Fruit fly (Drosophila melanogaster): Measurements from ENCODE around the gene ck.

The ck gene

dm6 chr2L:15057225-15058117 is at the start of gene ck:
Gene ck, minus strand, starts transcription at chr2L:15057862.
- no peak for TF ChIP-seq Pif1A (GFP tag; optimal IDR thresholded peaks at IDR 0.05)
- no peak for TF ChIP-seq CG4496 (GFP tag; IDR thresholded peaks at IDR 0.05)
- no peak for TF ChIP-seq Snoo (tag; optimal IDR thresholded peaks at IDR 0.05)
- no peak for TF ChIP-seq CG13204 (GFP tag; optimal IDR thresholded peaks at IDR 0.05)
- no peak for TF ChIP-seq D1 (tag; optimal IDR thresholded peaks at IDR 0.05)
- peak; percentile 93 for TF ChIP-seq EcR (GFP tag; optimal IDR thresholded peaks at IDR 0.05)
- no peak for TF ChIP-seq CG34367 (tag; optimal IDR thresholded peaks at IDR 0.05)
- TF ChIP-seq gl (tag; optimal IDR thresholded peaks at IDR 0.05), result no peak
- no peak for TF ChIP-seq fd96Ca (GFP tag; IDR thresholded peaks at IDR 0.05)
- no peak for TF ChIP-seq CG14655 (GFP tag; optimal IDR thresholded peaks at IDR 0.05)
- TF ChIP-seq CG9948 (tag; optimal IDR thresholded peaks at IDR 0.05), result no peak
- TF ChIP-seq CG17806 (tag; optimal IDR thresholded peaks at IDR 0.05), result no peak
- no peak for TF ChIP-seq CG8159 (tag; optimal IDR thresholded peaks at IDR 0.05)
- TF ChIP-seq Ets98B (GFP tag; IDR thresholded peaks at IDR 0.05), result peak; percentile 14; the same call in 1 of the 2 replicates
- no peak; the same call in 1 of the 2 replicates for TF ChIP-seq CG12605 (GFP tag; IDR thresholded peaks at IDR 0.05)
- TF ChIP-seq CG15710 (tag; optimal IDR thresholded peaks at IDR 0.05), result no peak

- TF ChIP-seq CG12605 (GFP tag; IDR thresholded peaks at IDR 0.05), result no peak
- TF ChIP-seq Snoo (tag; optimal IDR thresholded peaks at IDR 0.05), result no peak
- no peak for TF ChIP-seq D1 (tag; optimal IDR thresholded peaks at IDR 0.05)
- TF ChIP-seq CG15710 (tag; optimal IDR thresholded peaks at IDR 0.05), result no peak
- no peak for TF ChIP-seq CG14655 (GFP tag; optimal IDR thresholded peaks at IDR 0.05)
- TF ChIP-seq CG32121 (GFP tag; IDR thresholded peaks at IDR 0.05), result no peak
- no peak for TF ChIP-seq CG8301 (tag; optimal IDR thresholded peaks at IDR 0.05)
- TF ChIP-seq CG10348 (GFP tag; IDR thresholded peaks at IDR 0.05), result no peak
- TF ChIP-seq Ets98B (GFP tag; IDR thresholded peaks at IDR 0.05), result no peak
- no peak for TF ChIP-seq CG34367 (tag; optimal IDR thresholded peaks at IDR 0.05)
- no peak for TF ChIP-seq Pif1A (GFP tag; optimal IDR thresholded peaks at IDR 0.05)
- TF ChIP-seq CG8159 (tag; optimal IDR thresholded peaks at IDR 0.05), result no peak
- no peak for TF ChIP-seq gl (tag; optimal IDR thresholded peaks at IDR 0.05)
- no peak for TF ChIP-seq CG4496 (GFP tag; IDR thresholded peaks at IDR 0.05)
- TF ChIP-seq rn (GFP tag; IDR thresholded peaks at IDR 0.05), result no peak
- no peak for TF ChIP-seq CG13204 (GFP tag; optimal IDR thresholded peaks at IDR 0.05)
- TF ChIP-seq fd96Ca (GFP tag; IDR thresholded peaks at IDR 0.05), result no peak
- TF ChIP-seq Pif1B (GFP tag; optimal IDR thresholded peaks at IDR 0.05), result no peak
Observed at dm6 chr2L:15107238-15107637, 49.6 kb upstream of the ck start.

dm6 chr2L:15106100-15106499 is 48.4 kb upstream of the ck start:
- TF ChIP-seq CG12605 (GFP tag; IDR thresholded peaks at IDR 0.05) (no peak), rn (GFP tag; IDR thresholded peaks at IDR 0.05) (no peak), D1 (tag; optimal IDR thresholded peaks at IDR 0.05) (no peak)

dm6 chr2L:15074465-15074864 is 16.8 kb upstream of the ck start, which contains the start of gene wwk:
Gene wwk, plus strand, starts transcription at chr2L:15074776.
- no peak for TF ChIP-seq CG32121 (GFP tag; IDR thresholded peaks at IDR 0.05)
- TF ChIP-seq CG34367 (tag; optimal IDR thresholded peaks at IDR 0.05), result no peak
- TF ChIP-seq Pif1B (GFP tag; optimal IDR thresholded peaks at IDR 0.05), result no peak
- no peak for TF ChIP-seq Ets98B (GFP tag; IDR thresholded peaks at IDR 0.05)
- TF ChIP-seq CG14655 (GFP tag; optimal IDR thresholded peaks at IDR 0.05), result no peak

- TF ChIP-seq CG12605 (GFP tag; IDR thresholded peaks at IDR 0.05) (no peak), gl (tag; optimal IDR thresholded peaks at IDR 0.05) (no peak), CG8159 (tag; optimal IDR thresholded peaks at IDR 0.05) (no peak), CG13204 (GFP tag; optimal IDR thresholded peaks at IDR 0.05) (no peak), Ets98B (GFP tag; IDR thresholded peaks at IDR 0.05) (no peak), EcR (GFP tag; optimal IDR thresholded peaks at IDR 0.05) (no peak), D1 (tag; optimal IDR thresholded peaks at IDR 0.05) (no peak), CG34367 (tag; optimal IDR thresholded peaks at IDR 0.05) (no peak), rn (GFP tag; IDR thresholded peaks at IDR 0.05) (no peak), Snoo (tag; optimal IDR thresholded peaks at IDR 0.05) (no peak), fd96Ca (GFP tag; IDR thresholded peaks at IDR 0.05) (no peak), CG9948 (tag; optimal IDR thresholded peaks at IDR 0.05) (no peak), CG8301 (tag; optimal IDR thresholded peaks at IDR 0.05) (no peak), CG15710 (tag; optimal IDR thresholded peaks at IDR 0.05) (no peak), CG4496 (GFP tag; IDR thresholded peaks at IDR 0.05) (no peak)
Observed at dm6 chr2L:15070216-15070615, 12.6 kb upstream of the ck start, which contains the start of gene vig. Gene vig, minus strand, starts transcription at chr2L:15070316.

- TF ChIP-seq Ets98B (GFP tag; IDR thresholded peaks at IDR 0.05) (peak; percentile 21; the same call in 1 of the 2 replicates), CG14655 (GFP tag; optimal IDR thresholded peaks at IDR 0.05) (no peak)
Observed at dm6 chr2L:15067832-15068231, 10.2 kb upstream of the ck start.

- TF ChIP-seq EcR (GFP tag; optimal IDR thresholded peaks at IDR 0.05), result no peak
- TF ChIP-seq CG15710 (tag; optimal IDR thresholded peaks at IDR 0.05), result no peak
- no peak for TF ChIP-seq CG8159 (tag; optimal IDR thresholded peaks at IDR 0.05)
- no peak for TF ChIP-seq CG13204 (GFP tag; optimal IDR thresholded peaks at IDR 0.05)
- no peak for TF ChIP-seq D1 (tag; optimal IDR thresholded peaks at IDR 0.05)
- no peak for TF ChIP-seq CG10348 (GFP tag; IDR thresholded peaks at IDR 0.05)
- TF ChIP-seq CG34367 (tag; optimal IDR thresholded peaks at IDR 0.05), result no peak
- TF ChIP-seq CG14655 (GFP tag; optimal IDR thresholded peaks at IDR 0.05), result no peak
- no peak for TF ChIP-seq CG12605 (GFP tag; IDR thresholded peaks at IDR 0.05)
- TF ChIP-seq rn (GFP tag; IDR thresholded peaks at IDR 0.05), result no peak
- no peak for TF ChIP-seq gl (tag; optimal IDR thresholded peaks at IDR 0.05)
- TF ChIP-seq CG4496 (GFP tag; IDR thresholded peaks at IDR 0.05), result no peak
- no peak for TF ChIP-seq Ets98B (GFP tag; IDR thresholded peaks at IDR 0.05)
- no peak for TF ChIP-seq Snoo (tag; optimal IDR thresholded peaks at IDR 0.05)
- no peak for TF ChIP-seq CG32121 (GFP tag; IDR thresholded peaks at IDR 0.05)
Observed at dm6 chr2L:15066141-15066540, 8.5 kb upstream of the ck start.

Measured in whole organism, pupa.